Worm (Caenorhabditis elegans) whole organism, L2 larva: ENCODE data around the gene C06G1.1.
A peak's percentile ranks its signal among the peaks of the same experiment; 100 is the strongest.

ENCODE experiments used
- C34F6.9 ChIP-seq: fragments of 150-350 bp; optimal IDR thresholded peaks from 2 replicates; lab custom pipeline; 2014; ENCODE audit warnings: missing biosample characterization, missing genetic modification characterization
- F13H6.1 ChIP-seq: sonication (generic microtip); optimal IDR thresholded peaks from 2 replicates; lab custom pipeline; 2016; ENCODE audit warnings: missing genetic modification characterization, missing compliant biosample characterization
- R02D3.7 ChIP-seq: fragments of 150-350 bp; optimal IDR thresholded peaks from 2 replicates; lab custom pipeline; 2014; ENCODE audit warnings: missing biosample characterization, missing genetic modification characterization
- Y55F3AM.14 ChIP-seq: fragments of 200-800 bp; sonication (Bioruptor generic); optimal IDR thresholded peaks from 2 replicates; lab custom pipeline; 2018; ENCODE audit warnings: mild to moderate bottlenecking, missing genetic modification characterization, missing compliant biosample characterization
- ZK546.5 ChIP-seq: sonication (generic microtip); optimal IDR thresholded peaks from 2 replicates; lab custom pipeline; 2017; ENCODE audit warnings: missing biosample characterization, missing genetic modification characterization
- aly-2 ChIP-seq: fragments of 150-350 bp; optimal IDR thresholded peaks from 2 replicates; lab custom pipeline; 2014; ENCODE audit warnings: missing biosample characterization, missing genetic modification characterization
- ceh-16 ChIP-seq: fragments of 150-350 bp; optimal IDR thresholded peaks from 2 replicates; lab custom pipeline; 2014; ENCODE audit warnings: missing biosample characterization, missing genetic modification characterization
- ceh-82 ChIP-seq: fragments of 150-350 bp; optimal IDR thresholded peaks from 2 replicates; lab custom pipeline; 2014; ENCODE audit warnings: missing biosample characterization, missing genetic modification characterization
- crh-2 ChIP-seq: sonication (generic microtip); optimal IDR thresholded peaks from 2 replicates; lab custom pipeline; 2017; ENCODE audit warnings: missing biosample characterization, missing genetic modification characterization
- dmd-4 ChIP-seq: sonication (generic microtip); optimal IDR thresholded peaks from 2 replicates; lab custom pipeline; 2017; ENCODE audit warnings: missing biosample characterization, missing genetic modification characterization
- egl-27 ChIP-seq: sonication (generic microtip); optimal IDR thresholded peaks from 3 replicates; lab custom pipeline; 2017; ENCODE audit warnings: missing biosample characterization, missing genetic modification reagents, missing genetic modification characterization
- elt-1 ChIP-seq: fragments of 150-350 bp; optimal IDR thresholded peaks from 2 replicates; lab custom pipeline; 2014; ENCODE audit warnings: missing biosample characterization, missing genetic modification characterization
- gmeb-1 ChIP-seq: fragments of 150-350 bp; optimal IDR thresholded peaks from 2 replicates; lab custom pipeline; 2014; ENCODE audit warnings: missing biosample characterization, missing genetic modification characterization
- lin-11 ChIP-seq: fragments of 150-350 bp; sonication (generic microtip); optimal IDR thresholded peaks from 2 replicates; lab custom pipeline; 2014; ENCODE audit warnings: missing biosample characterization, missing genetic modification characterization, inconsistent platforms, mixed read lengths
- lin-39 ChIP-seq: fragments of 150-350 bp; optimal IDR thresholded peaks from 2 replicates; lab custom pipeline; 2014; ENCODE audit warnings: missing biosample characterization, missing genetic modification reagents, missing genetic modification characterization
- lsy-2 ChIP-seq, 2 experiments: fragments of 150-350 bp in 1 of 2; sonication (generic microtip) in 1 of 2; optimal IDR thresholded peaks; 2 replicates each; lab custom pipeline; 2014 to 2017; ENCODE audit warnings: missing biosample characterization in 2 of 2, missing genetic modification characterization in 2 of 2
- mdl-1 ChIP-seq, 2 experiments: fragments of 150-350 bp in 1 of 2; sonication (generic microtip) in 1 of 2; optimal IDR thresholded peaks; 2 replicates each; lab custom pipeline; 2017; ENCODE audit warnings: missing biosample characterization in 2 of 2, missing genetic modification characterization in 2 of 2
- nhr-10 ChIP-seq: sonication (generic microtip); optimal IDR thresholded peaks from 2 replicates; lab custom pipeline; 2017; ENCODE audit warnings: missing biosample characterization, missing genetic modification characterization
- nhr-11 ChIP-seq: fragments of 150-350 bp; optimal IDR thresholded peaks from 2 replicates; lab custom pipeline; 2014; ENCODE audit warnings: missing biosample characterization, missing genetic modification characterization
- nhr-129 ChIP-seq: fragments of 150-350 bp; optimal IDR thresholded peaks from 2 replicates; lab custom pipeline; 2014; ENCODE audit warnings: missing biosample characterization, missing genetic modification characterization
- nhr-21 ChIP-seq: fragments of 150-350 bp; optimal IDR thresholded peaks from 2 replicates; lab custom pipeline; 2014; ENCODE audit warnings: missing biosample characterization, missing genetic modification characterization
- nhr-23 ChIP-seq: fragments of 150-350 bp; optimal IDR thresholded peaks from 2 replicates; lab custom pipeline; 2014; ENCODE audit warnings: missing biosample characterization, missing genetic modification reagents, missing genetic modification characterization
- nhr-25 ChIP-seq: fragments of 150-350 bp; sonication (generic microtip); optimal IDR thresholded peaks from 3 replicates; lab custom pipeline; 2014; ENCODE audit warnings: missing biosample characterization, missing genetic modification characterization
- nhr-6 ChIP-seq: fragments of 150-350 bp; optimal IDR thresholded peaks from 2 replicates; lab custom pipeline; 2014; ENCODE audit warnings: missing biosample characterization, missing genetic modification characterization
- nhr-77 ChIP-seq: fragments of 150-350 bp; optimal IDR thresholded peaks from 2 replicates; lab custom pipeline; 2014; ENCODE audit warnings: missing biosample characterization, missing genetic modification characterization
- peb-1 ChIP-seq: fragments of 150-350 bp; optimal IDR thresholded peaks from 2 replicates; lab custom pipeline; 2014; ENCODE audit warnings: missing biosample characterization, missing genetic modification characterization
- sem-4 ChIP-seq: fragments of 150-350 bp; optimal IDR thresholded peaks from 2 replicates; lab custom pipeline; 2014; ENCODE audit warnings: missing biosample characterization, missing genetic modification reagents, missing genetic modification characterization
- skn-1 ChIP-seq: sonication (generic microtip); optimal IDR thresholded peaks from 2 replicates; lab custom pipeline; 2017; ENCODE audit warnings: missing biosample characterization, missing genetic modification characterization
- sma-3 ChIP-seq: sonication (generic microtip); optimal IDR thresholded peaks from 2 replicates; lab custom pipeline; 2016; ENCODE audit warnings: missing genetic modification reagents, missing genetic modification characterization, missing compliant biosample characterization
- sma-9 ChIP-seq, 2 experiments: fragments of 150-350 bp in 1 of 2; sonication (generic microtip) in 1 of 2; optimal IDR thresholded peaks; 2 replicates each; lab custom pipeline; 2014 to 2016; ENCODE audit warnings: missing genetic modification characterization in 2 of 2, mild to moderate bottlenecking in 1 of 2, missing biosample characterization in 1 of 2, missing compliant biosample characterization in 1 of 2, missing genetic modification reagents in 1 of 2, moderate library complexity in 1 of 2
- snpc-4 ChIP-seq: fragments of 150-350 bp; optimal IDR thresholded peaks from 2 replicates; lab custom pipeline; 2014; ENCODE audit warnings: missing biosample characterization, missing genetic modification characterization
- unc-39 ChIP-seq: fragments of 150-350 bp; optimal IDR thresholded peaks from 2 replicates; lab custom pipeline; 2014; ENCODE audit warnings: missing biosample characterization, missing genetic modification characterization
- unc-55 ChIP-seq: fragments of 150-350 bp; sonication (generic microtip); optimal IDR thresholded peaks from 3 replicates; lab custom pipeline; 2014; ENCODE audit warnings: missing biosample characterization, missing genetic modification reagents, missing genetic modification characterization
- zag-1 ChIP-seq: fragments of 150-350 bp; optimal IDR thresholded peaks from 2 replicates; lab custom pipeline; 2014; ENCODE audit warnings: missing biosample characterization, missing genetic modification characterization
- ztf-1 ChIP-seq: fragments of 200-800 bp; sonication (Bioruptor generic); conservative IDR thresholded peaks from 2 replicates; pipeline ENCODE4 v1.3.6; 2022; ENCODE audit warnings: missing genetic modification characterization, missing compliant biosample characterization

C06G1.1 gene

DNA sequence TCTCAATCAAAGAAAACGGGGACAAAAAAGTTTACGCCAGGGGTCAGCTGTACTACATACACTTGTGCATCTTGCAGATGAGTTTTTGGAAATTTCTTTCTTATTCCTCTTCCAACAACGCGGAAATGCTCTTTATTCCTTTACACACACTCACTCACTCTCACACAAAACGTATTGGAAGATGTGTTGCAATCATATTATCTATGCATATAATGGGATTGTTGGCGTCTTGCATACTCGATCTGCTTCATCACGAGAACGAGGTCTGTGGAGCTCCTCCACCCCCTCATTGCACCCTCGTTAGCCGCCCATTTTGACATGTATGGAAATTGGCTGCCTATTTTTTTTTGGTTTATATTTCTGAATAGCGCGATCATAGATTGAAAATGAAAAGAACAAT is 15.6 kb downstream of the C06G1.1 start:
- TF ChIP-seq unc-55 (GFP tag; lab: Kevin White, UChicago) (peak; percentile 44), ZK546.5 (tag; lab: Kevin White, UChicago) (no peak)
- TF ChIP-seq, all 48 proteins: peak for 1

DNA sequence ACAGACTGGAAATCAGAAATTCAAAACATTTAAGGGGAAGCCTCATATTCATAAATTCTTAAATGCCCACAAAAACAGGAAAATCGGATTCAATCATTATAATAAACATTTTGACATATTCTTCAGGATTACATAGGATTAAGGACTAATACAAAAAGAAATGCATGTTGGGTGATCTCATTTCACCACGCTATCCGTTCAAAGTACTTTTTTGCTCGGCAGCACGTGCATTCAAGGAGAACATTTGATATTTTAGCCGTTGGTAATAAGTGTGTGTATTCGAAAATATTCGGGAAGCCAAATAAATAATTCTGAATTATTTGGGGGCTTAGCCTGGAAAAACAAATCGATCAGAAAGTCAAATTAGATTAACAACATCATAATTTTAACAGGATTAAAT is 17.4 kb downstream of the C06G1.1 start:
- TF ChIP-seq unc-55 (GFP tag; lab: Kevin White, UChicago) (no peak), nhr-10 (no peak), nhr-21 (tag; lab: Kevin White, UChicago) (no peak), lin-39 (tag; lab: Kevin White, UChicago) (no peak), snpc-4 (tag; lab: Kevin White, UChicago) (no peak), skn-1 (tag; lab: Kevin White, UChicago) (no peak), R02D3.7 (no peak), nhr-11 (tag; lab: Kevin White, UChicago) (no peak), nhr-77 (tag; lab: Kevin White, UChicago) (no peak), nhr-23 (no peak)
- TF ChIP-seq, all 48 proteins: peak for 0

DNA sequence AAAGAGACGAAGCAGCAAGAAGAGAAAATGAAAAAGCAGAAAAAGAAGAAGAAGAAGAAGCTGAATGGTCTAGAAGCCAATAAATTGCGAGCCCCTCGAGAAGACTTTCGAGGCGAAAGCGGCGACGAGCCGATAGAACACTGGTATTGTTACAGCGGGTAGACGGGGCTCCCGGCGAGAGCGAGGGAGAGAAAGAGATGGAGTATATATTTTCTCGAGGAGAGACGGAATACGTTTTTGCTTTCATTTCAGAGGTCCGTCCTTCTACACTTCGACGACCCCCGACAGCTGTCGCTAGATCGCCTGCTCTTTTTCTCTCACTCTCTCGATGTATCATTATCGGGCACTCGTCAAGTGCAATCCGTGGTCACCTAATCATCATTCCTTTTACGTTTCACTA is 22.1 kb downstream of the C06G1.1 start:
- TF ChIP-seq nhr-129 (tag; lab: Kevin White, UChicago): peak; percentile 39
- peak; percentile 78 for TF ChIP-seq F13H6.1
- TF ChIP-seq lsy-2 (tag; optimal IDR thresholded peaks at IDR 0.05; lab: Kevin White, UChicago): peak in 1 of 2 experiments; percentile 9
- TF ChIP-seq nhr-23: no peak
- peak; percentile 10 for TF ChIP-seq sma-9 (GFP tag; optimal IDR thresholded peaks at IDR 0.05; lab: Kevin White, UChicago)
- no peak for TF ChIP-seq sma-9 (tag; optimal IDR thresholded peaks at IDR 0.05; lab: Kevin White, UChicago)

DNA sequence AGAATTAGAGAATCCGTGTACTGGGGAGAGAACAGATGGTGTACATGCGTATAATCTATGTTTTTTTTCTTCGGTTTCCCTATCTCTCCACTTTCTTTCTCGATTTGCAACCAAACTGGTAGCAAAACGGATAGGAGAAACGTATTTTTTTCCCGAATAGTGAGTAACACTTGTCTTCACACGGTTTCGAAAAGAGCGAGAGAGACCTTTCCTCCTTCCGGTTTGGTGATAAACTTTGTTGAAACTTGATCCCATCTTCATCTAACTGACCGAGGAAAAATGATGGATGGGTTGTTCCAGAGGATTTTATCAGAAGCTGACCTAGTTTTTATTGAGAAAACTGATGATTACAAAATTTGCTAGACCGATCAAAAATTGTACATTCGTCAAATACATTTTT is 25.2 kb downstream of the C06G1.1 start:
- TF ChIP-seq nhr-25 (no peak), nhr-129 (tag; lab: Kevin White, UChicago) (no peak), Y55F3AM.14 (GFP tag; lab: Kevin White, UChicago) (no peak), lin-11 (no peak), mdl-1 (tag; optimal IDR thresholded peaks at IDR 0.05; lab: Kevin White, UChicago) (no peak), crh-2 (tag; lab: Kevin White, UChicago) (no peak), egl-27 (no peak), sma-3 (GFP tag; lab: Kevin White, UChicago) (no peak), nhr-77 (tag; lab: Kevin White, UChicago) (no peak), zag-1 (no peak), R02D3.7 (no peak), unc-39 (no peak), gmeb-1 (tag; lab: Kevin White, UChicago) (no peak), ceh-16 (tag; lab: Kevin White, UChicago) (no peak), skn-1 (tag; lab: Kevin White, UChicago) (no peak), nhr-23 (no peak), ztf-1 (GFP tag; lab: Robert Waterston, UW) (no peak), peb-1 (no peak), ceh-82 (no peak), lsy-2 (tag; optimal IDR thresholded peaks at IDR 0.05; lab: Kevin White, UChicago) (no peak)

DNA sequence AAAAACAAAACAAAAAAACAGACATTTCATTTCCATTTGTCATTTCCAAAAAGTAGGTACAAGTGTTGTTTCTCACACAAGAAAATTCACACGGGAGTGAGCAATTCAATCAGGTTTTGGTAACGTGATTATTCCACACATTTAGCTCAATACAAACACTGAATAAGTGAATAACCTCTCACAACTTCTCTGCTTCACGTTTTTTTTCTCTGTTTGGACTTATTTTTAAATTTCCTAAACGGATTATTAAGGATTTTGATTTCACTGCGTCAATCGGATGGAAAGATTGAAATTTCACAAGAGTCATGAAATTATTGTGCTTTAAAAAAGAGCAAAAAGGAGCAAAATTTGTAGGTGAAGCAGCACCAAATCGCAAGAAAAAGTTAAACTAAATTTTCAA is 27.1 kb downstream of the C06G1.1 start:
- TF ChIP-seq unc-39 (no peak), R02D3.7 (no peak), sma-3 (GFP tag; lab: Kevin White, UChicago) (no peak), snpc-4 (tag; lab: Kevin White, UChicago) (no peak), nhr-10 (no peak), lsy-2 (tag; optimal IDR thresholded peaks at IDR 0.05; lab: Kevin White, UChicago) (no peak), nhr-77 (tag; lab: Kevin White, UChicago) (no peak), sem-4 (tag; lab: Kevin White, UChicago) (no peak), aly-2 (no peak), nhr-23 (no peak), lin-39 (tag; lab: Kevin White, UChicago) (no peak), nhr-6 (no peak)

DNA sequence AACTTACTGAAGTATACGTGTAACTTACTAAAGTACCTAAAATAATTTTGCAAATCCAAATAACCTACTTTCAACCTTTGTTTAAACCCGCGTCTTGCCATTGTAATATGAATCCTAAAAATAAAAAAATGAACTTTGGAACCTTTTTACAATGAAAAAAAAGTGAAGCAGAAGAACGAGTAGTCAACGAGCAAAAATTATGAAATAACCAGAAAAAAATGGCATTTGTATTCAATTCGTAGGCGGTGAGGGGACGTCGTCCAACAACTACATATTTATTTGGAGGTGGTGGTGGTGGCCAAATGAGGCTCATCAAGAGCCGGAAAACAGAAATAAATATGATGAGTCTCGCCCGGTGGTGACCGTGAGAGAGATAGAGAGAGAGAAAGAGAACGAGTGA is 29.6 kb downstream of the C06G1.1 start, which contains the start of gene F43B10.1:
TSS of gene F43B10.1 (minus strand) at position 101 of the 400 bp plus-strand sequence.
- TF ChIP-seq ZK546.5 (tag; lab: Kevin White, UChicago) (no peak), unc-39 (no peak), dmd-4 (tag; lab: Kevin White, UChicago) (no peak), ceh-82 (no peak), elt-1 (tag; lab: Kevin White, UChicago) (no peak), C34F6.9 (no peak), nhr-21 (tag; lab: Kevin White, UChicago) (no peak), crh-2 (tag; lab: Kevin White, UChicago) (no peak), mdl-1 (tag; optimal IDR thresholded peaks at IDR 0.05; lab: Kevin White, UChicago) (no peak)
